Worm (Caenorhabditis elegans): ENCODE results near the gene T28D6.4.

DNA sequence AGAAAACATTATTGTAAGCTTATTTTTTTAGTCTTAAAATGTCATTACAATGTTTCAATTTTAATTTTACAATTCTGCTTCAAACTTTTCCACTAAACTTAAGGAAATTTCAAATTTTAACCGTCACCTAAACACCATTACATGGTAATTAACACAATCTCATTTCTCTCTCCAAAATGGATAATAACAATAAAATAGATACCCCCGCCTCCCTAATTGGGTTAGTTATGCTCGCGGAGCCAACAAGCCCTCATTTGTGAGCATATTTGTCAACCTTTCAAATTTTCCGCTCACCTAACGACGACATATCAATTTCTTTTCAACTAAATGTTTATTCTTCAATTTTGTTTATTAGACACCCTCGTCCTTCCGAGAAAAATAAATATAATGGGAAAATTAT is 2.0 kb upstream of the T28D6.4 start:
- TF ChIP-seq ceh-34 (tag; optimal IDR thresholded peaks at IDR 0.05) (no peak), unc-55 (GFP tag; optimal IDR thresholded peaks at IDR 0.05) (no peak), Y22D7AL.16 (tag; optimal IDR thresholded peaks at IDR 0.05) (no peak), nhr-11 (tag; optimal IDR thresholded peaks at IDR 0.05) (no peak), nfya-1 (tag; optimal IDR thresholded peaks at IDR 0.05) (no peak), hlh-6 (tag; optimal IDR thresholded peaks at IDR 0.05) (no peak), lin-11 (tag; optimal IDR thresholded peaks at IDR 0.05) (no peak), ets-4 (tag; optimal IDR thresholded peaks at IDR 0.05) (no peak), ama-1 (optimal IDR thresholded peaks at IDR 0.05) (no peak), pha-4 (tag; optimal IDR thresholded peaks at IDR 0.05) (no peak), fkh-10 (GFP tag; optimal IDR thresholded peaks at IDR 0.05) (no peak), F13H6.1 (tag; optimal IDR thresholded peaks at IDR 0.05) (no peak), sox-2 (GFP tag; IDR thresholded peaks at IDR 0.05) (no peak), mec-3 (tag; optimal IDR thresholded peaks at IDR 0.05; ENCODE audit: borderline replicate concordance) (no peak)
